Worm (Caenorhabditis elegans): ENCODE results near the gene Y54G2A.19.

The Y54G2A.19 gene

DNA sequence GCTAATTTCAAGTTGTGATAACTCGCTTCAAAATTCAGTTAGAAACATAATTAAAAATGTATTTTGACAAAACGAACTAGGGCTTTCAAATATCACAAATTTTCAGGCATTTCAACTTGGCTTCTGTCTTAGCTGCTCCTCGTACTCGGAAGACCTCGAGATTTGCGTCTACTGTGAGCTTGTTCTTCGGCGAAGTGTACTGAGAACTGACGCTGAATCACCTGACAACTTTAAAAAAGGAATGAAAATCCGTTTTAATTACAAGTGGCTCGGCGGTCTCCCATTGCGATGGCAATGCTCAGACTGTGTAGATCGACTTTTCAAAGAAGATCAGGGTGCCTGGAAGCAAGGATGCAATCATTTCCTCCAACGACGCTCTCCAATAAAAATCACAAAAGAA, 43.9 kb downstream of the Y54G2A.19 start, which contains the start of gene clec-85:
Gene clec-85, plus strand, starts transcription at position 301 of the 400 bp plus-strand sequence.
- no peak for TF ChIP-seq elt-1 (tag; optimal IDR thresholded peaks at IDR 0.05)
- no peak for TF ChIP-seq nfya-1 (tag; optimal IDR thresholded peaks at IDR 0.05; ENCODE audit: insufficient read depth)
- no peak for TF ChIP-seq unc-62 (GFP tag; optimal IDR thresholded peaks at IDR 0.05)
- no peak for TF ChIP-seq lsy-12 (tag; optimal IDR thresholded peaks at IDR 0.05)
- no peak for TF ChIP-seq R02D3.7 (tag; optimal IDR thresholded peaks at IDR 0.05)
- TF ChIP-seq mdl-1 (tag; optimal IDR thresholded peaks at IDR 0.05): no peak
- TF ChIP-seq tbx-2 (tag; optimal IDR thresholded peaks at IDR 0.05): no peak
- no peak for TF ChIP-seq jun-1 (tag; optimal IDR thresholded peaks at IDR 0.05)
- no peak for TF ChIP-seq nhr-77 (tag; optimal IDR thresholded peaks at IDR 0.05)
- no peak for TF ChIP-seq pha-4 (tag; optimal IDR thresholded peaks at IDR 0.05)
- TF ChIP-seq aly-2 (tag; optimal IDR thresholded peaks at IDR 0.05): no peak

DNA sequence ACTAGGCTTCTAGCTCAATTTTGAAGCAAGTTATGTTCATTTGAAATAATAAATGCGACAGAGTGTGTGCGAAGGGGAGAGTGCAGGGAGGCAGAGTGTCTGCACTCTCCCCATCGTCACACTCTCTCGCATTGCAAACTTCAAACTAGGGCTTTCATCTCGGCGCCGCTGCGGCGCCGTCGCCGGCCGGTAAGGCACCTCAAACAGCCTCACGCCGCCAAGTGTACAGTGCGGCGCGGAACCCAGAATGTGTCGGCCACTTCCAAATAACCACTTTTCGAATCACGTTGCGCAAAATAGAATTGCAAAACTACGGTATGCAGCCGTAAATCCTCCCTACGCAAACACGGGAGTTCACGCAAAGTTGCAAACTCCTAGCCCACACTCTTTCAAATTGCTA, 45.3 kb downstream of the Y54G2A.19 start:
- TF ChIP-seq unc-39 (tag; optimal IDR thresholded peaks at IDR 0.05) (no peak), jun-1 (tag; optimal IDR thresholded peaks at IDR 0.05) (no peak), eor-1 (tag; optimal IDR thresholded peaks at IDR 0.05) (no peak), elt-1 (tag; optimal IDR thresholded peaks at IDR 0.05) (no peak), nhr-77 (tag; optimal IDR thresholded peaks at IDR 0.05) (no peak), nhr-237 (tag; optimal IDR thresholded peaks at IDR 0.05) (no peak), lin-39 (tag; optimal IDR thresholded peaks at IDR 0.05) (no peak), sea-2 (GFP tag; optimal IDR thresholded peaks at IDR 0.05) (no peak)

DNA sequence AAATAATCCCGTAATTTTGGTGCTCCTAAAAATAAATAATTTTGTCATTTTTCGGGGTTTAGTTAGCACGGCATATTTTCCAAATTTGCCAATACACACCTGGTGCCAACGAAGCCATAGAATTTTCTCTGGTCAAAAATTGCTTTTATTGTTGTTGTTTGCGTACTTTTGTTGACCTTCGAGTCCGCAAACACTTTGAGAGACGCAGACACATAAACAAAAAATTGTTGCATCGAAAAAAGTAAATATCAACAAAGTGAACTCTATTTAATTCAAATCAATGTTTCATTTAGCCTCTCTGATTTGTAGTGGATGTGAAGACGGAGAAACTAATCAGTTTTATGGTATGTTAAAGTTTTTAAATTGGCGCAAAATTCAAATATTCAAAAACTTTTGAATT, 48.3 kb downstream of the Y54G2A.19 start, which contains the start of gene Y54G2A.40:
Gene Y54G2A.40, plus strand, starts transcription at position 213 of the 400 bp plus-strand sequence.
- TF ChIP-seq elt-2 (tag; optimal IDR thresholded peaks at IDR 0.05): peak; percentile 9
- TF ChIP-seq mml-1 (tag; optimal IDR thresholded peaks at IDR 0.05): no peak
- peak; percentile 98 for TF ChIP-seq pha-4 (tag; optimal IDR thresholded peaks at IDR 0.05)
- no peak for TF ChIP-seq ama-1 (optimal IDR thresholded peaks at IDR 0.05)
- no peak for TF ChIP-seq nhr-12 (tag; optimal IDR thresholded peaks at IDR 0.05)
- peak; percentile 36 for TF ChIP-seq lin-15B (tag; optimal IDR thresholded peaks at IDR 0.05)

DNA sequence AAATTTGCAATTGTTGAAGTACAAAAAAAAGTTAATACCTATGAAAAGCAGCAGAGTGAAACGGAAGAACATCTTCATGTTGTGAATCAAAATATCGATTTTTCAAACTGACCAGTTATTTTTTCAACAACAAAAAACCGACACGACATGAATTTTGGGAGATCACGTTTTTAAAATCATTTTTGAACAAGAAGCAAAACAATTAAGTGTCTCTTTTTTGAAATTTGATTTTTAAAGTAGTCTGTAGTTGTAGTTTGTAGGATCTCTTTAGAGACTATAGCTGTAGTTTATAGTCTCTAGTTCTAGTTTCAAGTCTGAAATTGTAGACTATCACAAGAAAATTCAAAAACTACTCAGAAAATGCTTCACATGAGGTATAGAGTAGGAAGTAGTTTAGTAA, 50.6 kb downstream of the Y54G2A.19 start, which contains the start of gene Y54G2A.15:
Gene Y54G2A.15, minus strand, starts transcription at position 101 of the 400 bp plus-strand sequence.
- TF ChIP-seq nhr-77 (tag; optimal IDR thresholded peaks at IDR 0.05) (no peak), daf-12 (tag; optimal IDR thresholded peaks at IDR 0.05) (no peak), fkh-10 (GFP tag; optimal IDR thresholded peaks at IDR 0.05) (no peak), nhr-67 (tag; optimal IDR thresholded peaks at IDR 0.05) (no peak), ceh-28 (tag; optimal IDR thresholded peaks at IDR 0.05) (no peak), elt-1 (tag; optimal IDR thresholded peaks at IDR 0.05) (no peak), ama-1 (optimal IDR thresholded peaks at IDR 0.05) (no peak), fos-1 (tag; optimal IDR thresholded peaks at IDR 0.05) (no peak), nhr-25 (tag; optimal IDR thresholded peaks at IDR 0.05) (no peak), ztf-4 (tag; optimal IDR thresholded peaks at IDR 0.05) (no peak), eor-1 (tag; optimal IDR thresholded peaks at IDR 0.05) (no peak), ceh-16 (tag; optimal IDR thresholded peaks at IDR 0.05) (no peak), nhr-237 (tag; optimal IDR thresholded peaks at IDR 0.05) (no peak), nhr-43 (tag; optimal IDR thresholded peaks at IDR 0.05; ENCODE audit: poor library complexity, severe bottlenecking) (no peak), elt-2 (tag; optimal IDR thresholded peaks at IDR 0.05) (no peak), zag-1 (tag; optimal IDR thresholded peaks at IDR 0.05) (no peak), unc-39 (tag; optimal IDR thresholded peaks at IDR 0.05) (no peak), skn-1 (tag; optimal IDR thresholded peaks at IDR 0.05) (no peak), elt-3 (tag; optimal IDR thresholded peaks at IDR 0.05) (no peak), R02D3.7 (tag; optimal IDR thresholded peaks at IDR 0.05) (no peak)

All from whole organism, L3 larva.